Fruit fly (Drosophila melanogaster): ENCODE data around the gene CG4553.

CG4553 gene

DNA sequence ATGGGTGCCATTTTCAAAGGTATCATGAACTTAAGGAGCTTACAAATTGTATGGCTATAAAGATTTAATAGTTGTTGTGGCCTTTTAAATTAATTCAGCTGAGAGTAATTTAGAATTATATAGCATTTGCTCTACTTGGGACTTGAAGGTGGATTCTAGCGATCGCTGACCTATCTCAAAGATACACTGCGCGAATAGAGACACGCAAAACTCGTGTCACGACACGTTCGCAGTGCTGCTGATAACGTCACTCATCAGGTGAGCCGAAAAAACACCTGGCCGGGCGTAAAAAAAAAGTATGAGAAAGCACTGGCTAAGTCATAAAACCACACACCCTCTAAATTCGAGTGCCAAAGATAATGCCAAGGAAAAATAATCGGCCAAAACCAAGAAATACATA lies 13.0 kb upstream of the CG4553 start:
- TF ChIP-seq CTCF (optimal IDR thresholded peaks at IDR 0.05): no peak
- no peak for TF ChIP-seq CG8478 (optimal IDR thresholded peaks at IDR 0.05)

dm6 chr3R:25489116-25489515 lies 12.4 kb upstream of the CG4553 start:
- TF ChIP-seq CG8478 (optimal IDR thresholded peaks at IDR 0.05) (no peak), CTCF (optimal IDR thresholded peaks at IDR 0.05) (no peak)

dm6 chr3R:25482463-25483173 lies 5.9 kb upstream of the CG4553 start, which contains the start of the genes XNP, CG42488 and CG5116:
Gene XNP, minus strand, starts transcription at chr3R:25482834.
Gene CG42488, plus strand, starts transcription at chr3R:25483098.
Gene CG5116, plus strand, starts transcription at chr3R:25483098.
- no peak for TF ChIP-seq CG8478 (optimal IDR thresholded peaks at IDR 0.05)
- TF ChIP-seq CTCF (optimal IDR thresholded peaks at IDR 0.05): no peak

- TF ChIP-seq CG8478 (optimal IDR thresholded peaks at IDR 0.05) (no peak), CTCF (optimal IDR thresholded peaks at IDR 0.05) (peak in 1 of 2 experiments; percentile 5)
Observed at dm6 chr3R:25472635-25473552, 3.8 kb downstream of the CG4553 start, which contains the start of the genes Fur1 and Vps33B. Gene Fur1, minus strand, starts transcription at chr3R:25473058. Gene Vps33B, plus strand, starts transcription at chr3R:25473490.

- TF ChIP-seq CG8478 (optimal IDR thresholded peaks at IDR 0.05) (no peak), CTCF (optimal IDR thresholded peaks at IDR 0.05) (no peak)
Observed at dm6 chr3R:25471853-25472634, 4.7 kb downstream of the CG4553 start.

- TF ChIP-seq CTCF (optimal IDR thresholded peaks at IDR 0.05): no peak
- TF ChIP-seq CG8478 (optimal IDR thresholded peaks at IDR 0.05): no peak
Observed at dm6 chr3R:25466166-25466565, 10.5 kb downstream of the CG4553 start.

dm6 chr3R:25462642-25463317 lies 13.9 kb downstream of the CG4553 start:
- TF ChIP-seq CG8478 (optimal IDR thresholded peaks at IDR 0.05): no peak
- no peak for TF ChIP-seq CTCF (optimal IDR thresholded peaks at IDR 0.05)

dm6 chr3R:25461666-25462065 lies 15.0 kb downstream of the CG4553 start:
- TF ChIP-seq CG8478 (optimal IDR thresholded peaks at IDR 0.05): no peak
- TF ChIP-seq CTCF (optimal IDR thresholded peaks at IDR 0.05): no peak

dm6 chr3R:25460650-25461049 lies 16.1 kb downstream of the CG4553 start:
- no peak for TF ChIP-seq CTCF (optimal IDR thresholded peaks at IDR 0.05)
- TF ChIP-seq CG8478 (optimal IDR thresholded peaks at IDR 0.05): no peak

- TF ChIP-seq CTCF (optimal IDR thresholded peaks at IDR 0.05) (no peak), CG8478 (optimal IDR thresholded peaks at IDR 0.05) (no peak)
Observed at dm6 chr3R:25459200-25459809, 17.4 kb downstream of the CG4553 start.

- TF ChIP-seq CG8478 (optimal IDR thresholded peaks at IDR 0.05) (no peak), CTCF (optimal IDR thresholded peaks at IDR 0.05) (no peak)
Observed at dm6 chr3R:25457097-25457496, 19.6 kb downstream of the CG4553 start.

- no peak for TF ChIP-seq CTCF (optimal IDR thresholded peaks at IDR 0.05)
- TF ChIP-seq CG8478 (optimal IDR thresholded peaks at IDR 0.05): no peak
Observed at dm6 chr3R:25453150-25453680, 23.5 kb downstream of the CG4553 start.

- no peak for TF ChIP-seq CG8478 (optimal IDR thresholded peaks at IDR 0.05)
- no peak for TF ChIP-seq CTCF (optimal IDR thresholded peaks at IDR 0.05)
Observed at dm6 chr3R:25451832-25452231, 24.9 kb downstream of the CG4553 start.

DNA sequence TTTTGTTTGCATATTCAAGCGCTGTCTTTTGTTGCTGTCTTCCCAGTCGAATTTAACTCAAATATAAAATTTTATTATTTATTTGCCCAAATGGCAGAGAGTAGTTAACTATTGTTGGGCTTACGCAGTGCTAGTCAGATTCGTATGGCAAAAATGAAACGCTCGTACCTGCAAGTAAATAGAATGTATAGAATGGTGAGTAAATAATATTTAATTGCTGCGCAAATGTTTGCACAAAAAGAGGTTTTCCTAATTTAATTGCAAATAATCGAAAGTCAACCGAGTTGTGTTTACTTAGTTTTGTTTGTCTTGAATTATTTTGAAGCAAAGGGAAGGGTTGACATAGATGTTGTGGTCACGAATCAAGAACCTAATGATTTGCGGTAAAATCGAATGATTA lies 28.0 kb downstream of the CG4553 start:
- TF ChIP-seq CTCF (optimal IDR thresholded peaks at IDR 0.05) (no peak), CG8478 (optimal IDR thresholded peaks at IDR 0.05) (no peak)

All from S2 (cell line).